Worm (Caenorhabditis elegans): ENCODE results near the gene B0554.5.

Gene B0554.5

ce11 chrV:412820-413219 lies 11.4 kb upstream of the B0554.5 start:
- TF ChIP-seq B0035.1 (tag; optimal IDR thresholded peaks at IDR 0.05) (no peak), lin-35 (GFP tag; optimal IDR thresholded peaks at IDR 0.05) (no peak), chd-7 (tag; optimal IDR thresholded peaks at IDR 0.05) (no peak), die-1 (tag; optimal IDR thresholded peaks at IDR 0.05) (no peak), mes-4 (tag; optimal IDR thresholded peaks at IDR 0.05) (no peak), K12H6.12 (tag; optimal IDR thresholded peaks at IDR 0.05) (no peak), nfya-1 (tag; optimal IDR thresholded peaks at IDR 0.05; ENCODE audit: borderline replicate concordance, insufficient read depth) (no peak), T26A5.8 (tag; optimal IDR thresholded peaks at IDR 0.05) (no peak), aptf-2 (GFP tag; conservative IDR thresholded peaks at IDR 0.05) (no peak), pbrm-1 (GFP tag; IDR thresholded peaks at IDR 0.05) (no peak)

- TF ChIP-seq die-1 (tag; optimal IDR thresholded peaks at IDR 0.05) = no peak
- no peak for TF ChIP-seq lir-1 (GFP tag; conservative IDR thresholded peaks at IDR 0.05)
- TF ChIP-seq nhr-80 (tag; optimal IDR thresholded peaks at IDR 0.05) = peak; percentile 17
These were observed 9.6 kb upstream of the B0554.5 start, which contains the start of gene dod-19 for ce11 chrV:414630-415029. Gene dod-19, minus strand, starts transcription at chrV:414759.

ce11 chrV:415072-415471 lies 9.2 kb upstream of the B0554.5 start:
- TF ChIP-seq repo-1 (tag; optimal IDR thresholded peaks at IDR 0.05) (no peak), cebp-1 (GFP tag; IDR thresholded peaks at IDR 0.05) (no peak), cebp-1 (tag; optimal IDR thresholded peaks at IDR 0.05) (no peak), efl-1 (GFP tag; optimal IDR thresholded peaks at IDR 0.05) (no peak), ccch-3 (GFP tag; optimal IDR thresholded peaks at IDR 0.05) (no peak), let-607 (tag; optimal IDR thresholded peaks at IDR 0.05) (no peak), egl-44 (GFP tag; IDR thresholded peaks at IDR 0.05) (no peak), die-1 (tag; optimal IDR thresholded peaks at IDR 0.05) (no peak), F23B12.7 (tag; optimal IDR thresholded peaks at IDR 0.05; ENCODE audit: insufficient read depth) (no peak), nhr-80 (tag; optimal IDR thresholded peaks at IDR 0.05) (peak; percentile 24), unc-62 (GFP tag; optimal IDR thresholded peaks at IDR 0.05) (peak; percentile 46)

- TF ChIP-seq F39B2.1 (GFP tag; IDR thresholded peaks at IDR 0.05) = no peak
- TF ChIP-seq dpff-1 (tag; optimal IDR thresholded peaks at IDR 0.05) = no peak
- no peak for TF ChIP-seq T07F8.4 (tag; optimal IDR thresholded peaks at IDR 0.05)
- TF ChIP-seq B0261.1 (tag; optimal IDR thresholded peaks at IDR 0.05) = no peak
- TF ChIP-seq rpc-1 (optimal IDR thresholded peaks at IDR 0.05) = no peak
- TF ChIP-seq rpc-1 (tag; optimal IDR thresholded peaks at IDR 0.05) = no peak
- peak; percentile 79 for TF ChIP-seq atf-7 (tag; optimal IDR thresholded peaks at IDR 0.05)
- no peak for TF ChIP-seq madf-8 (GFP tag; conservative IDR thresholded peaks at IDR 0.05)
- TF ChIP-seq let-607 (tag; optimal IDR thresholded peaks at IDR 0.05) = peak in 1 of 2 experiments; percentile 45
- TF ChIP-seq mes-4 (tag; optimal IDR thresholded peaks at IDR 0.05) = no peak
- TF ChIP-seq unc-62 (GFP tag; optimal IDR thresholded peaks at IDR 0.05) = peak; percentile 70
- TF ChIP-seq nhr-80 (tag; optimal IDR thresholded peaks at IDR 0.05) = peak; percentile 35
- TF ChIP-seq hmg-1.2 (GFP tag; IDR thresholded peaks at IDR 0.05) = no peak
These were observed 6.4 kb upstream of the B0554.5 start, which contains the start of gene irg-8 for ce11 chrV:417656-418353. Gene irg-8, minus strand, starts transcription at chrV:417706.

ce11 chrV:418432-418831 lies 5.8 kb upstream of the B0554.5 start, which contains the start of gene Y39D8A.1:
Gene Y39D8A.1, plus strand, starts transcription at chrV:418732.
- TF ChIP-seq zim-3 (tag; optimal IDR thresholded peaks at IDR 0.05) (no peak), snpc-3.4 (tag; optimal IDR thresholded peaks at IDR 0.05) (no peak)
